Worm (Caenorhabditis elegans): Measurements from ENCODE around the gene nkat-3.

- no peak for TF ChIP-seq nhr-25 (tag; optimal IDR thresholded peaks at IDR 0.05)
- TF ChIP-seq nhr-237 (tag; optimal IDR thresholded peaks at IDR 0.05): no peak
- TF ChIP-seq nhr-28 (tag; optimal IDR thresholded peaks at IDR 0.05): no peak
- no peak for TF ChIP-seq ceh-82 (tag; optimal IDR thresholded peaks at IDR 0.05)
Observed at ce11 chrX:15469957-15470548, 28.5 kb downstream of the nkat-3 start.
